Worm (Caenorhabditis elegans) whole organism, dauer: ENCODE measurements around the gene T10B9.14.

Source experiments
- unc-62 ChIP-seq: sonication (generic microtip); optimal IDR thresholded peaks from 2 replicates; lab custom pipeline; 2017; ENCODE audit warnings: missing biosample characterization, missing genetic modification reagents, missing genetic modification characterization

The T10B9.14 gene

ce11 chrII:9778495-9778894 is 3.7 kb downstream of the T10B9.14 start:
- TF ChIP-seq unc-62: no peak

ce11 chrII:9775790-9776189 is 6.4 kb downstream of the T10B9.14 start, which contains the start of gene T10B9.9:
Gene T10B9.9 (minus strand): TSS chrII:9775890.
- TF ChIP-seq unc-62: no peak

ce11 chrII:9774653-9775052 is 7.6 kb downstream of the T10B9.14 start:
- no peak for TF ChIP-seq unc-62

- TF ChIP-seq unc-62: no peak
Observed at ce11 chrII:9773892-9774581, 8.2 kb downstream of the T10B9.14 start, which contains the start of gene ZK1321.4. Gene ZK1321.4 (minus strand): TSS chrII:9773942.

- TF ChIP-seq unc-62: no peak
Observed at ce11 chrII:9769797-9770520, 12.3 kb downstream of the T10B9.14 start, which contains the start of gene aqp-10. Gene aqp-10 (minus strand): TSS chrII:9769847.

- TF ChIP-seq unc-62: no peak
Observed at ce11 chrII:9764696-9765095, 17.5 kb downstream of the T10B9.14 start.

ce11 chrII:9759382-9759781 is 22.9 kb downstream of the T10B9.14 start:
- no peak for TF ChIP-seq unc-62

ce11 chrII:9757651-9758282 is 24.5 kb downstream of the T10B9.14 start, which contains the start of gene shk-1:
Gene shk-1 (plus strand): TSS chrII:9758232.
- TF ChIP-seq unc-62: no peak

- TF ChIP-seq unc-62: no peak
Observed at ce11 chrII:9755425-9755824, 26.8 kb downstream of the T10B9.14 start.

ce11 chrII:9753730-9754129 is 28.5 kb downstream of the T10B9.14 start, which contains the start of gene ZK1321.1:
Gene ZK1321.1 (plus strand): TSS chrII:9754030.
- TF ChIP-seq unc-62: no peak

ce11 chrII:9753056-9753455 is 29.2 kb downstream of the T10B9.14 start, which contains the start of gene Y53C12B.7:
Gene Y53C12B.7 (minus strand): TSS chrII:9753218.
- no peak for TF ChIP-seq unc-62

- TF ChIP-seq unc-62: no peak
Observed at ce11 chrII:9752278-9752677, 30.0 kb downstream of the T10B9.14 start.

- TF ChIP-seq unc-62: no peak
Observed at ce11 chrII:9746069-9746468, 36.2 kb downstream of the T10B9.14 start, which contains the start of the genes Y53C12B.1 and nos-3. Gene Y53C12B.1 (minus strand): TSS chrII:9746078. Gene nos-3 (plus strand): TSS chrII:9746316.

ce11 chrII:9742784-9743183 is 39.5 kb downstream of the T10B9.14 start, which contains the start of gene pno-1:
Gene pno-1 (minus strand): TSS chrII:9742884.
- TF ChIP-seq unc-62: no peak

- TF ChIP-seq unc-62: no peak
Observed at ce11 chrII:9741400-9741799, 40.8 kb downstream of the T10B9.14 start.

- TF ChIP-seq unc-62: no peak
Observed at ce11 chrII:9740552-9740951, 41.7 kb downstream of the T10B9.14 start.

ce11 chrII:9738820-9739219 is 43.4 kb downstream of the T10B9.14 start:
- no peak for TF ChIP-seq unc-62
